Fruit fly (Drosophila melanogaster) whole organism, wandering third instar larva: Measurements from ENCODE around the gene nenya.

Experiments used
- Abd-B ChIP-seq: fragments of >200 bp; optimal IDR thresholded peaks from 2 replicates; lab custom pipeline; 2017; ENCODE audit warnings: missing biosample characterization, missing genetic modification characterization
- CG32264 ChIP-seq: fragments of 200-800 bp; sonication (Bioruptor generic); optimal IDR thresholded peaks from 2 replicates; lab custom pipeline; 2016; ENCODE audit warnings: missing biosample characterization, missing genetic modification characterization
- CG9705 ChIP-seq: fragments of 200-800 bp; sonication (Bioruptor generic); optimal IDR thresholded peaks from 2 replicates; lab custom pipeline; 2018; ENCODE audit warnings: missing biosample characterization, mild to moderate bottlenecking, missing genetic modification characterization
- CrebA ChIP-seq: fragments of 200-800 bp; sonication (Bioruptor generic); optimal IDR thresholded peaks from 2 replicates; lab custom pipeline; 2016; ENCODE audit warnings: missing biosample characterization, mild to moderate bottlenecking, missing genetic modification characterization, borderline replicate concordance
- Dfd ChIP-seq: fragments of >200 bp; optimal IDR thresholded peaks from 2 replicates; lab custom pipeline; 2017; ENCODE audit warnings: missing biosample characterization, missing genetic modification characterization
- Dif ChIP-seq: fragments of 200-275, 200-300 bp; sonication (Bioruptor generic); optimal IDR thresholded peaks from 2 replicates; lab custom pipeline; 2018; ENCODE audit warnings: missing biosample characterization, missing genetic modification characterization; ENCODE audit not compliant: partially characterized antibody
- GATAd ChIP-seq: sonication (Bioruptor generic); optimal IDR thresholded peaks from 2 replicates; lab custom pipeline; 2016; ENCODE audit warnings: missing biosample characterization, missing genetic modification characterization
- HLH106 ChIP-seq: fragments of 200-800 bp; optimal IDR thresholded peaks from 3 replicates; lab custom pipeline; 2019; ENCODE audit warnings: missing biosample characterization, mild to moderate bottlenecking, missing genetic modification characterization, moderate library complexity
- Hr78 ChIP-seq: fragments of >200 bp; optimal IDR thresholded peaks from 2 replicates; lab custom pipeline; 2017; ENCODE audit warnings: missing biosample characterization, missing genetic modification characterization
- Hr83 ChIP-seq: fragments of 200-300 bp; sonication (Bioruptor generic); optimal IDR thresholded peaks from 2 replicates; lab custom pipeline; 2016; ENCODE audit warnings: missing biosample characterization, mild to moderate bottlenecking, missing genetic modification characterization, moderate library complexity; ENCODE audit not compliant: poor library complexity, severe bottlenecking
- Jra ChIP-seq: sonication (Bioruptor generic); optimal IDR thresholded peaks from 2 replicates; lab custom pipeline; 2016; ENCODE audit warnings: missing biosample characterization, missing genetic modification characterization
- Mio ChIP-seq: sonication (Bioruptor generic); optimal IDR thresholded peaks from 2 replicates; lab custom pipeline; 2016; ENCODE audit warnings: missing biosample characterization, missing genetic modification characterization
- Myc ChIP-seq: fragments of >200 bp; optimal IDR thresholded peaks from 2 replicates; lab custom pipeline; 2017
- N ChIP-seq: fragments of >200 bp; optimal IDR thresholded peaks from 2 replicates; lab custom pipeline; 2018; ENCODE audit warnings: missing biosample characterization, missing external identifiers, missing genetic modification characterization
- OdsH ChIP-seq: fragments of 200-800 bp; sonication (Bioruptor generic); optimal IDR thresholded peaks from 2 replicates; lab custom pipeline; 2016; ENCODE audit warnings: missing biosample characterization, mild to moderate bottlenecking, missing genetic modification characterization
- Rel ChIP-seq, 2 experiments: fragments of 200-800 bp; sonication (Bioruptor generic) in 1 of 2; optimal IDR thresholded peaks; 2 replicates in 1 of 2; 3 replicates in 1 of 2; lab custom pipeline; 2016 to 2019; ENCODE audit warnings: mild to moderate bottlenecking in 2 of 2, missing biosample characterization in 2 of 2, missing genetic modification characterization in 2 of 2, moderate library complexity in 1 of 2
- Sp1 ChIP-seq: fragments of 200-800 bp; sonication (Bioruptor generic); optimal IDR thresholded peaks from 3 replicates; lab custom pipeline; 2019; ENCODE audit warnings: missing biosample characterization, mild to moderate bottlenecking, missing genetic modification characterization, moderate library complexity
- Vsx2 ChIP-seq: fragments of 200-300, 225-300 bp; sonication (Bioruptor generic); optimal IDR thresholded peaks from 2 replicates; lab custom pipeline; 2018; ENCODE audit warnings: missing biosample characterization, missing genetic modification characterization; ENCODE audit not compliant: partially characterized antibody
- br ChIP-seq: fragments of 200-800 bp; sonication (Bioruptor generic); optimal IDR thresholded peaks from 2 replicates; lab custom pipeline; 2016; ENCODE audit warnings: missing biosample characterization, missing genetic modification characterization
- dl ChIP-seq, 2 experiments: fragments of 175-275, 200-275 bp in 1 of 2; fragments of 200-275 bp in 1 of 2; sonication (Bioruptor generic); optimal IDR thresholded peaks; lab custom pipeline; 2018; ENCODE audit warnings: mild to moderate bottlenecking in 2 of 2, missing biosample characterization in 2 of 2, missing genetic modification characterization in 2 of 2, moderate library complexity in 2 of 2; ENCODE audit not compliant: partially characterized antibody in 2 of 2, insufficient read depth in 1 of 2
- dmrt93B ChIP-seq: fragments of 200-800 bp; sonication (Bioruptor generic); optimal IDR thresholded peaks from 2 replicates; lab custom pipeline; 2018; ENCODE audit warnings: missing biosample characterization, mild to moderate bottlenecking, missing genetic modification characterization
- dsf ChIP-seq: sonication (Bioruptor generic); optimal IDR thresholded peaks from 2 replicates; lab custom pipeline; 2016; ENCODE audit warnings: missing biosample characterization, missing genetic modification characterization, borderline replicate concordance
- ey ChIP-seq: fragments of 200-800 bp; sonication (Bioruptor generic); optimal IDR thresholded peaks from 2 replicates; lab custom pipeline; 2016; ENCODE audit warnings: missing biosample characterization, missing genetic modification characterization
- foxo ChIP-seq, 2 experiments: fragments of 200-800 bp; sonication (Bioruptor generic); optimal IDR thresholded peaks; 2 replicates in 1 of 2; 3 replicates in 1 of 2; lab custom pipeline; 2016 to 2017; ENCODE audit warnings: missing biosample characterization in 2 of 2, missing genetic modification characterization in 2 of 2
- fru ChIP-seq: fragments of 200-800 bp; sonication (Bioruptor generic); optimal IDR thresholded peaks from 3 replicates; lab custom pipeline; 2016; ENCODE audit warnings: missing biosample characterization, mild to moderate bottlenecking, missing genetic modification characterization
- h ChIP-seq: fragments of 200-800 bp; sonication (Bioruptor generic); optimal IDR thresholded peaks from 3 replicates; lab custom pipeline; 2016; ENCODE audit warnings: missing biosample characterization, mild to moderate bottlenecking, missing genetic modification characterization
- jim ChIP-seq: fragments of 175-275, 200-325 bp; sonication (Bioruptor generic); optimal IDR thresholded peaks from 2 replicates; lab custom pipeline; 2016; ENCODE audit warnings: missing biosample characterization, mild to moderate bottlenecking, missing genetic modification characterization
- lola ChIP-seq: fragments of >200 bp; optimal IDR thresholded peaks from 2 replicates; lab custom pipeline; 2017; ENCODE audit warnings: missing biosample characterization, missing genetic modification characterization
- psq ChIP-seq: fragments of 200-800 bp; sonication (Bioruptor generic); optimal IDR thresholded peaks from 3 replicates; lab custom pipeline; 2017; ENCODE audit warnings: missing biosample characterization, mild to moderate bottlenecking, missing genetic modification characterization, moderate library complexity
- rgr ChIP-seq: fragments of 200-800 bp; sonication (Bioruptor generic); optimal IDR thresholded peaks from 3 replicates; lab custom pipeline; 2016; ENCODE audit warnings: missing biosample characterization, mild to moderate bottlenecking, missing genetic modification characterization
- sage ChIP-seq: fragments of 200-800 bp; sonication (Bioruptor generic); optimal IDR thresholded peaks from 2 replicates; lab custom pipeline; 2016; ENCODE audit warnings: missing biosample characterization, mild to moderate bottlenecking, missing genetic modification characterization
- sv ChIP-seq: fragments of 200-800 bp; sonication (Bioruptor generic); optimal IDR thresholded peaks from 3 replicates; lab custom pipeline; 2016; ENCODE audit warnings: missing biosample characterization, missing genetic modification characterization
- tai ChIP-seq: sonication (Bioruptor generic); optimal IDR thresholded peaks from 2 replicates; lab custom pipeline; 2016; ENCODE audit warnings: missing biosample characterization, missing genetic modification characterization
- usp ChIP-seq: fragments of >200 bp; optimal IDR thresholded peaks from 2 replicates; lab custom pipeline; 2017; ENCODE audit warnings: missing biosample characterization, missing genetic modification characterization
- woc ChIP-seq: sonication (Bioruptor generic); optimal IDR thresholded peaks from 2 replicates; lab custom pipeline; 2016; ENCODE audit warnings: missing biosample characterization, mild to moderate bottlenecking, missing genetic modification characterization

nenya gene

dm6 chr3R:27912147-27912546 lies 15.8 kb downstream of the nenya start, which contains the start of gene mil:
Gene mil (plus strand): TSS chr3R:27912447.
- TF ChIP-seq dl (GFP tag; optimal IDR thresholded peaks at IDR 0.05; lab: Kevin White, UChicago; ENCODE audit: insufficient read depth in 1 of 2, partially characterized antibody in 2 of 2) (no peak), ey (GFP tag; lab: Kevin White, UChicago) (no peak), Mio (no peak), br (GFP tag; lab: Kevin White, UChicago) (no peak), sv (no peak), OdsH (GFP tag; lab: Kevin White, UChicago) (no peak), CrebA (GFP tag; lab: Kevin White, UChicago) (no peak), psq (no peak), fru (GFP tag; lab: Kevin White, UChicago) (no peak), HLH106 (no peak), usp (GFP tag; lab: Kevin White, UChicago) (no peak), Hr83 (no peak), N (GFP tag; lab: Kevin White, UChicago) (no peak), Sp1 (GFP tag; lab: Kevin White, UChicago) (no peak), CG9705 (no peak), foxo (GFP tag; optimal IDR thresholded peaks at IDR 0.05; lab: Kevin White, UChicago) (no peak), Rel (GFP tag; optimal IDR thresholded peaks at IDR 0.05; lab: Kevin White, UChicago) (no peak), Rel (tag; optimal IDR thresholded peaks at IDR 0.05; lab: Kevin White, UChicago) (no peak), jim (no peak), rgr (GFP tag; lab: Kevin White, UChicago) (no peak)

- TF ChIP-seq dmrt93B (GFP tag; lab: Kevin White, UChicago) (no peak), foxo (GFP tag; optimal IDR thresholded peaks at IDR 0.05; lab: Kevin White, UChicago) (no peak), CrebA (GFP tag; lab: Kevin White, UChicago) (no peak), fru (GFP tag; lab: Kevin White, UChicago) (no peak), tai (no peak), Abd-B (GFP tag; lab: Kevin White, UChicago) (no peak), CG9705 (no peak), Dfd (no peak), Sp1 (GFP tag; lab: Kevin White, UChicago) (no peak), GATAd (GFP tag; lab: Kevin White, UChicago) (no peak), Vsx2 (peak; percentile 0), usp (GFP tag; lab: Kevin White, UChicago) (no peak), h (GFP tag; lab: Kevin White, UChicago) (no peak), Hr83 (no peak), sage (GFP tag; lab: Kevin White, UChicago) (no peak), Hr78 (GFP tag; lab: Kevin White, UChicago) (no peak), HLH106 (no peak), dsf (GFP tag; lab: Kevin White, UChicago) (no peak), Dif (peak; percentile 47), lola (GFP tag; lab: Kevin White, UChicago) (no peak), Jra (GFP tag; lab: Kevin White, UChicago) (no peak), Myc (lab: Kevin White, UChicago) (no peak), psq (peak; percentile 3), CG32264 (GFP tag; lab: Kevin White, UChicago) (no peak), dl (GFP tag; optimal IDR thresholded peaks at IDR 0.05; lab: Kevin White, UChicago; ENCODE audit: insufficient read depth in 1 of 2, partially characterized antibody in 2 of 2) (peak in 1 of 2 experiments; percentile 16), woc (GFP tag; lab: Kevin White, UChicago) (no peak), br (GFP tag; lab: Kevin White, UChicago) (no peak)
Observed at dm6 chr3R:27905695-27906094, 22.3 kb downstream of the nenya start, which contains the start of gene CG34353. Gene CG34353 (minus strand): TSS chr3R:27905843.

- no peak for TF ChIP-seq ey (GFP tag; lab: Kevin White, UChicago)
- no peak for TF ChIP-seq Abd-B (GFP tag; lab: Kevin White, UChicago)
- no peak for TF ChIP-seq CrebA (GFP tag; lab: Kevin White, UChicago)
- TF ChIP-seq dmrt93B (GFP tag; lab: Kevin White, UChicago), result no peak
- no peak for TF ChIP-seq dl (GFP tag; optimal IDR thresholded peaks at IDR 0.05; lab: Kevin White, UChicago; ENCODE audit: insufficient read depth in 1 of 2, partially characterized antibody in 2 of 2)
- TF ChIP-seq rgr (GFP tag; lab: Kevin White, UChicago), result no peak
Observed at dm6 chr3R:27888110-27888509, 39.9 kb downstream of the nenya start.
